Worm (Caenorhabditis elegans): ENCODE data around the gene F58E6.11.

DNA sequence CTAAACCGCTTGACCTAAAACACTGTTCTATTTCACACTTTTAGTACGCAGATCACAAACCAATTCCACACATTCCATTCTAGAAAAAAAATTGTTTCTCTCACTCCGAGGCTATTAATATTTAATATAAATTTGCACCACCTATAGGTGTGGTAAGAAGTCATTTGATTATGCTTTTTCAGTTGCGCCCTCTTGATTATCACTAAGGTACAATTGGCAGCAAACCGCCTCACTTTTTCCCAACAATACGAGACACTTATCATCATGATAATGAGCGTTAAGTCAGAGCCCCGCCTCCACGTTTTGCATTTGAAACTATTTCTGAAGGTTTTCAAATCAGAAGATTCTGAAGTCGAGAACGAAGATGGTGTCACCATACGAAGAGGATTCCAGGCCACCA, 20.5 kb downstream of the F58E6.11 start, which contains the start of gene aqp-4:
- TF ChIP-seq lsy-2 (tag; optimal IDR thresholded peaks at IDR 0.05) (no peak), nhr-28 (tag; optimal IDR thresholded peaks at IDR 0.05) (no peak)
